Fruit fly (Drosophila melanogaster) Kc167 (cell line): Measurements from ENCODE around the gene CG13282.

Source experiments
- Myc ChIP-seq: fragments of >200 bp; optimal IDR thresholded peaks from 2 replicates; lab custom pipeline; 2017; ENCODE audit warnings: missing external identifiers
- psq ChIP-seq: fragments of >200 bp; optimal IDR thresholded peaks from 2 replicates; lab custom pipeline; 2017; ENCODE audit warnings: missing external identifiers

dm6 chr2L:16852318-16852932 lies 18.1 kb upstream of the CG13282 start, which contains the start of gene CG31810:
- TF ChIP-seq Myc (lab: Kevin White, UChicago) = no peak
- no peak for TF ChIP-seq psq (lab: Kevin White, UChicago)
